Fruit fly (Drosophila melanogaster) whole organism, embryonic: ENCODE results near the gene CG10581.

Experiments
- CG10209 ChIP-seq: fragments of 200-800 bp; sonication (Bioruptor generic); optimal IDR thresholded peaks from 3 replicates; lab custom pipeline; 2017; ENCODE audit warnings: missing biosample characterization, mild to moderate bottlenecking, missing genetic modification characterization, missing genetic modification reagents
- CG1024 ChIP-seq: fragments of 200-800 bp; sonication (Bioruptor generic); IDR thresholded peaks from 2 replicates; pipeline ENCODE4 v1.3.6; 2022; ENCODE audit warnings: missing biosample characterization, missing genetic modification characterization
- CG10274 ChIP-seq: fragments of 200-800 bp; sonication (Bioruptor generic); optimal IDR thresholded peaks from 3 replicates; lab custom pipeline; 2017; ENCODE audit warnings: missing biosample characterization, mild to moderate bottlenecking, missing genetic modification characterization
- CG11093 ChIP-seq: fragments of 200-800 bp; sonication (Bioruptor generic); IDR thresholded peaks from 3 replicates; pipeline ENCODE4 v1.3.6; 2022; ENCODE audit warnings: missing biosample characterization, missing genetic modification characterization
- CG11504 ChIP-seq: fragments of 200-800 bp; sonication (Bioruptor generic); optimal IDR thresholded peaks from 3 replicates; lab custom pipeline; 2019; ENCODE audit warnings: missing biosample characterization, mild to moderate bottlenecking, missing genetic modification characterization, moderate library complexity
- CG12744 ChIP-seq: fragments of 200-800 bp; sonication (Bioruptor generic); optimal IDR thresholded peaks from 2 replicates; lab custom pipeline; 2016; ENCODE audit warnings: missing biosample characterization, missing genetic modification characterization
- CG13424 ChIP-seq: fragments of 200-800 bp; sonication (Bioruptor generic); optimal IDR thresholded peaks from 2 replicates; lab custom pipeline; 2019; ENCODE audit warnings: missing biosample characterization, mild to moderate bottlenecking, missing genetic modification characterization, moderate library complexity
- CG14014 ChIP-seq: fragments of 200-800 bp; sonication (Bioruptor generic); IDR thresholded peaks from 2 replicates; pipeline ENCODE4 v1.3.6; 2022; ENCODE audit warnings: missing biosample characterization, missing genetic modification characterization
- CG14710 ChIP-seq: fragments of 200-800 bp; sonication (Bioruptor generic); optimal IDR thresholded peaks from 3 replicates; lab custom pipeline; 2019; ENCODE audit warnings: missing biosample characterization, mild to moderate bottlenecking, missing genetic modification characterization, moderate library complexity
- CG15011 ChIP-seq: fragments of 200-800 bp; sonication (Bioruptor generic); optimal IDR thresholded peaks from 3 replicates; lab custom pipeline; 2018; ENCODE audit warnings: missing biosample characterization, mild to moderate bottlenecking, missing genetic modification characterization
- CG1603 ChIP-seq: fragments of 200-800 bp; sonication (Bioruptor generic); optimal IDR thresholded peaks from 2 replicates; lab custom pipeline; 2019; ENCODE audit warnings: missing biosample characterization, mild to moderate bottlenecking, missing genetic modification characterization, moderate library complexity
- CG17186 ChIP-seq: fragments of 200-800 bp; sonication (Bioruptor generic); optimal IDR thresholded peaks from 3 replicates; lab custom pipeline; 2017; ENCODE audit warnings: missing biosample characterization, missing genetic modification reagents, missing genetic modification characterization
- CG17568 ChIP-seq: fragments of 200-800 bp; sonication (Bioruptor generic); optimal IDR thresholded peaks from 2 replicates; lab custom pipeline; 2018; ENCODE audit warnings: missing biosample characterization, mild to moderate bottlenecking, missing genetic modification characterization, moderate library complexity
- CG18262 ChIP-seq: fragments of 200-800 bp; optimal IDR thresholded peaks from 3 replicates; lab custom pipeline; 2019; ENCODE audit warnings: missing biosample characterization, mild to moderate bottlenecking, missing genetic modification characterization, moderate library complexity
- CG18619 ChIP-seq: fragments of 200-800 bp; sonication (Bioruptor generic); optimal IDR thresholded peaks from 3 replicates; lab custom pipeline; 2017; ENCODE audit warnings: missing biosample characterization, mild to moderate bottlenecking, missing genetic modification characterization
- CG34376 ChIP-seq: fragments of 200-800 bp; sonication (Bioruptor generic); optimal IDR thresholded peaks from 2 replicates; lab custom pipeline; 2018; ENCODE audit warnings: missing biosample characterization, mild to moderate bottlenecking, missing genetic modification characterization
- CG4360 ChIP-seq: fragments of 200-800 bp; sonication (Bioruptor generic); IDR thresholded peaks from 2 replicates; pipeline ENCODE4 v1.3.6; 2022; ENCODE audit warnings: missing biosample characterization, missing genetic modification characterization
- CG8388 ChIP-seq: fragments of 200-800 bp; sonication (Bioruptor generic); optimal IDR thresholded peaks from 2 replicates; lab custom pipeline; 2019; ENCODE audit warnings: missing biosample characterization, mild to moderate bottlenecking, missing genetic modification characterization, moderate library complexity
- CG8478 ChIP-seq: fragments of >200 bp; optimal IDR thresholded peaks from 2 replicates; lab custom pipeline; 2018
- Chrac-16 ChIP-seq: fragments of 200-800 bp; sonication (Bioruptor generic); optimal IDR thresholded peaks from 3 replicates; lab custom pipeline; 2016; ENCODE audit warnings: missing biosample characterization, missing genetic modification characterization
- Dip2 ChIP-seq: fragments of 200-800 bp; sonication (Bioruptor generic); IDR thresholded peaks from 2 replicates; pipeline ENCODE4 v1.3.6; 2022; ENCODE audit warnings: missing biosample characterization, missing genetic modification characterization
- Drgx ChIP-seq: fragments of 200-800 bp; sonication (Bioruptor generic); IDR thresholded peaks from 2 replicates; pipeline ENCODE4 v1.3.6; 2022; ENCODE audit warnings: missing biosample characterization, missing genetic modification characterization
- E2f1 ChIP-seq: fragments of 200-800 bp; sonication (Bioruptor generic); IDR thresholded peaks from 2 replicates; pipeline ENCODE4 v1.3.6; 2022; ENCODE audit warnings: missing biosample characterization, missing genetic modification characterization
- Ets97D ChIP-seq: fragments of 200-800 bp; sonication (Bioruptor generic); optimal IDR thresholded peaks from 3 replicates; lab custom pipeline; 2016; ENCODE audit warnings: missing biosample characterization, missing genetic modification characterization
- Fer1 ChIP-seq: fragments of 200-800 bp; sonication (Bioruptor generic); optimal IDR thresholded peaks from 2 replicates; lab custom pipeline; 2017; ENCODE audit warnings: missing biosample characterization, mild to moderate bottlenecking, missing genetic modification characterization
- Gug ChIP-seq: fragments of 200-800 bp; sonication (Bioruptor generic); IDR thresholded peaks from 4 replicates; pipeline ENCODE4 v1.3.6; 2022; ENCODE audit warnings: missing biosample characterization, missing genetic modification characterization
- MBD-R2 ChIP-seq: fragments of 200-800 bp; sonication (Bioruptor generic); IDR thresholded peaks from 2 replicates; pipeline ENCODE4 v1.3.6; 2022; ENCODE audit warnings: missing biosample characterization, missing genetic modification characterization
- Myb ChIP-seq: fragments of 200-800 bp; sonication (Bioruptor generic); optimal IDR thresholded peaks from 2 replicates; lab custom pipeline; 2016; ENCODE audit warnings: missing biosample characterization, missing genetic modification characterization
- Opbp ChIP-seq: fragments of 200-800 bp; sonication (Bioruptor generic); IDR thresholded peaks from 3 replicates; pipeline ENCODE4 v1.3.6; 2022; ENCODE audit warnings: missing biosample characterization, missing genetic modification characterization; ENCODE audit not compliant: partially characterized antibody
- Sry-β ChIP-seq: fragments of 200-800 bp; sonication (Bioruptor generic); optimal IDR thresholded peaks from 2 replicates; lab custom pipeline; 2018; ENCODE audit warnings: missing biosample characterization, mild to moderate bottlenecking, missing genetic modification characterization, moderate library complexity
- al ChIP-seq: fragments of 200-800 bp; sonication (Bioruptor generic); IDR thresholded peaks from 2 replicates; pipeline ENCODE4 v1.3.6; 2022; ENCODE audit warnings: missing biosample characterization, missing genetic modification characterization
- chm ChIP-seq: fragments of 200-800 bp; sonication (Bioruptor generic); IDR thresholded peaks from 2 replicates; pipeline ENCODE4 v1.3.6; 2022; ENCODE audit warnings: missing biosample characterization, missing genetic modification characterization
- dysf ChIP-seq: fragments of 200-800 bp; sonication (Bioruptor generic); IDR thresholded peaks from 3 replicates; pipeline ENCODE4 v1.3.6; 2022; ENCODE audit warnings: missing biosample characterization, missing genetic modification characterization
- eyg ChIP-seq: fragments of 200-800 bp; sonication (Bioruptor generic); optimal IDR thresholded peaks from 3 replicates; lab custom pipeline; 2016; ENCODE audit warnings: missing biosample characterization, missing genetic modification characterization
- ftz-f1 ChIP-seq: fragments of 200-800 bp; sonication (Bioruptor generic); optimal IDR thresholded peaks from 2 replicates; lab custom pipeline; 2016; ENCODE audit warnings: missing biosample characterization, missing genetic modification characterization
- grau ChIP-seq: fragments of 200-800 bp; optimal IDR thresholded peaks from 3 replicates; lab custom pipeline; 2019; ENCODE audit warnings: missing biosample characterization, mild to moderate bottlenecking, missing genetic modification characterization, moderate library complexity
- jing ChIP-seq: fragments of 200-800 bp; sonication (Bioruptor generic); optimal IDR thresholded peaks from 2 replicates; lab custom pipeline; 2018; ENCODE audit warnings: missing biosample characterization, mild to moderate bottlenecking, missing genetic modification characterization
- nom ChIP-seq: fragments of 200-800 bp; sonication (Bioruptor generic); optimal IDR thresholded peaks from 2 replicates; lab custom pipeline; 2017; ENCODE audit warnings: missing biosample characterization, missing genetic modification characterization, mild to moderate bottlenecking, moderate library complexity, missing genetic modification reagents
- pho ChIP-seq: fragments of 200-800 bp; sonication (Bioruptor generic); optimal IDR thresholded peaks from 2 replicates; lab custom pipeline; 2016; ENCODE audit warnings: missing biosample characterization, missing genetic modification characterization
- phol ChIP-seq: fragments of 200-800 bp; sonication (Bioruptor generic); optimal IDR thresholded peaks from 3 replicates; lab custom pipeline; 2018; ENCODE audit warnings: missing biosample characterization, mild to moderate bottlenecking, missing genetic modification characterization, moderate library complexity
- pum ChIP-seq: fragments of 200-800 bp; sonication (Bioruptor generic); optimal IDR thresholded peaks from 2 replicates; lab custom pipeline; 2016; ENCODE audit warnings: missing biosample characterization, missing genetic modification characterization
- sd ChIP-seq: fragments of 200-800 bp; sonication (Bioruptor generic); optimal IDR thresholded peaks from 3 replicates; lab custom pipeline; 2018; ENCODE audit warnings: missing biosample characterization, mild to moderate bottlenecking, missing genetic modification characterization, moderate library complexity
- seq ChIP-seq: fragments of 200-800 bp; sonication (Bioruptor generic); IDR thresholded peaks from 2 replicates; pipeline ENCODE4 v1.3.6; 2022; ENCODE audit warnings: missing biosample characterization, missing genetic modification characterization
- sob ChIP-seq: fragments of 200-800 bp; sonication (Bioruptor generic); IDR thresholded peaks from 2 replicates; pipeline ENCODE4 v1.3.6; 2022; ENCODE audit warnings: missing biosample characterization, missing genetic modification characterization
- ssp ChIP-seq: fragments of 200-800 bp; sonication (Bioruptor generic); IDR thresholded peaks from 2 replicates; pipeline ENCODE4 v1.3.6; 2022; ENCODE audit warnings: missing biosample characterization, missing genetic modification characterization
- stc ChIP-seq: fragments of 200-800 bp; sonication (Bioruptor generic); IDR thresholded peaks from 2 replicates; pipeline ENCODE4 v1.3.6; 2022; ENCODE audit warnings: missing biosample characterization, missing genetic modification characterization
- sug ChIP-seq: fragments of 200-800 bp; optimal IDR thresholded peaks from 2 replicates; lab custom pipeline; 2019; ENCODE audit warnings: missing biosample characterization, mild to moderate bottlenecking, missing genetic modification characterization, moderate library complexity
- unc-4 ChIP-seq: fragments of 200-800 bp; sonication (Bioruptor generic); IDR thresholded peaks from 2 replicates; pipeline ENCODE4 v1.3.6; 2022; ENCODE audit warnings: missing biosample characterization, missing genetic modification characterization; ENCODE audit not compliant: partially characterized antibody
- vfl ChIP-seq: fragments of 200-800 bp; sonication (Bioruptor generic); optimal IDR thresholded peaks from 2 replicates; lab custom pipeline; 2016; ENCODE audit warnings: missing biosample characterization, missing genetic modification characterization
- vvl ChIP-seq: fragments of 200-800 bp; sonication (Bioruptor generic); IDR thresholded peaks from 2 replicates; pipeline ENCODE4 v1.3.6; 2022; ENCODE audit warnings: missing biosample characterization, missing genetic modification characterization

The CG10581 gene

dm6 chr3L:21026025-21026916 lies 7.7 kb downstream of the CG10581 start (continued):
- TF ChIP-seq CG13424 (tag; lab: Kevin White, UChicago) (no peak), phol (tag; lab: Kevin White, UChicago) (no peak), stc (GFP tag; lab: Robert Waterston, UW) (no peak), jing (no peak), al (no peak), seq (GFP tag; lab: Robert Waterston, UW) (peak; percentile 64; the same call in 1 of the 2 replicates), nom (GFP tag; lab: Kevin White, UChicago) (peak; percentile 53), ftz-f1 (GFP tag; lab: Kevin White, UChicago) (no peak), CG17568 (GFP tag; lab: Kevin White, UChicago) (no peak), ssp (no peak), vfl (no peak), CG14014 (GFP tag; lab: Robert Waterston, UW) (no peak), CG8478 (lab: Kevin White, UChicago) (peak; percentile 48), CG10274 (no peak), CG17186 (GFP tag; lab: Kevin White, UChicago) (no peak), eyg (GFP tag; lab: Kevin White, UChicago) (no peak), dysf (GFP tag; lab: Robert Waterston, UW) (no peak; the same call in 2 of the 3 replicates), Drgx (GFP tag; lab: Robert Waterston, UW) (peak; percentile 49), sug (tag; lab: Kevin White, UChicago) (peak; percentile 12), pum (no peak), Chrac-16 (GFP tag; lab: Kevin White, UChicago) (no peak), pho (GFP tag; lab: Kevin White, UChicago) (no peak), CG1603 (no peak), Dip2 (GFP tag; lab: Robert Waterston, UW) (no peak), vvl (GFP tag; lab: Robert Waterston, UW) (peak; percentile 54; the same call in 1 of the 2 replicates), unc-4 (GFP tag; lab: Robert Waterston, UW) (0 out of 2 replicates have a peak, but pooled peaks have one; percentile 30), sd (tag; lab: Kevin White, UChicago) (peak; percentile 93), sob (GFP tag; lab: Robert Waterston, UW) (0 out of 2 replicates have a peak, but pooled peaks have one; percentile 5), E2f1 (no peak), CG12744 (GFP tag; lab: Kevin White, UChicago) (no peak), CG8388 (GFP tag; lab: Kevin White, UChicago) (no peak), CG1024 (GFP tag; lab: Robert Waterston, UW) (no peak), Ets97D (no peak), MBD-R2 (GFP tag; lab: Robert Waterston, UW) (no peak; the same call in 1 of the 2 replicates), CG18262 (tag; lab: Kevin White, UChicago) (no peak), CG14710 (tag; lab: Kevin White, UChicago) (no peak), CG18619 (GFP tag; lab: Kevin White, UChicago) (no peak), CG10209 (GFP tag; lab: Kevin White, UChicago) (no peak), CG34376 (GFP tag; lab: Kevin White, UChicago) (no peak), grau (tag; lab: Kevin White, UChicago) (peak; percentile 20), CG11504 (tag; lab: Kevin White, UChicago) (peak; percentile 4), chm (GFP tag; lab: Robert Waterston, UW) (peak; percentile 49), Gug (GFP tag; lab: Robert Waterston, UW) (no peak), Sry-β (no peak), Fer1 (GFP tag; lab: Kevin White, UChicago) (no peak), Myb (GFP tag; lab: Kevin White, UChicago) (no peak), Opbp (peak; percentile 9; the same call in 1 of the 3 replicates), CG4360 (GFP tag; lab: Robert Waterston, UW) (no peak; the same call in none of the 2 replicates), CG15011 (GFP tag; lab: Kevin White, UChicago) (no peak), CG11093 (GFP tag; lab: Robert Waterston, UW) (no peak)
